Worm (Caenorhabditis elegans): ENCODE results near the gene C49H3.16.

DNA sequence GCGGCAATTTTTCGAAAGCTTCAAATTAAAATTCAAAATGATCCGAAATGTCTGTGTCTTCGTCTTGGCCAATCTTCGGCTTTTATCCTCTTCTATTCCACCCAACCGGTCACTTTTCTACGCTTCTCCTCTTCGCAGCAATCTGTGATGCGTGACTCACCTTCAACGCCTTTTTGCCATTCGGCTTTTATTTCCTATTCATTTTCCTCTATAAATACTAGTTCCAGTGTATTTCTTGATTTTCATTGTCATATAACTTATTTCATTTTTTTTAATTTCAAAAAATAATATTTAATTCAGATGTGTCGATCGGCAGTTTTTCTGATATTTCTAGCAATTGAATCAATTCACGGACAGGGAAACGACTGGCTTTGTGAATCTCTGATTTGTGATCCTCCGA lies at the start of gene C49H3.16:
- TF ChIP-seq him-1 (tag; optimal IDR thresholded peaks at IDR 0.05) (no peak), W03F9.2 (tag; optimal IDR thresholded peaks at IDR 0.05) (no peak)

All from whole organism, L4/young adult.